Fruit fly (Drosophila melanogaster): ENCODE measurements around the gene Mcm10.
A peak's percentile ranks its signal among the peaks of the same experiment; 100 is the strongest.

The Mcm10 gene

dm6 chr2L:21158554-21158953 is 21.2 kb upstream of the Mcm10 start, which contains the start of the genes Coq3 and Pld3 (continued):
- TF ChIP-seq ems (GFP tag; optimal IDR thresholded peaks at IDR 0.05) (peak; percentile 71), sob (GFP tag; IDR thresholded peaks at IDR 0.05) (peak; percentile 83), CG3726 (GFP tag; IDR thresholded peaks at IDR 0.05) (0 out of 3 replicates have a peak, but pooled peaks have one; percentile 57), cato (GFP tag; optimal IDR thresholded peaks at IDR 0.05; ENCODE audit: borderline replicate concordance) (peak; percentile 8), CG12071 (GFP tag; optimal IDR thresholded peaks at IDR 0.05) (peak; percentile 64), Deaf1 (tag; optimal IDR thresholded peaks at IDR 0.05) (no peak), Ssrp (tag; optimal IDR thresholded peaks at IDR 0.05) (peak; percentile 73), PHDP (tag; optimal IDR thresholded peaks at IDR 0.05) (peak; percentile 86), Dref (GFP tag; IDR thresholded peaks at IDR 0.05) (no peak), gce (GFP tag; IDR thresholded peaks at IDR 0.05) (peak; percentile 67; the same call in 2 of the 3 replicates), ttk (GFP tag; IDR thresholded peaks at IDR 0.05) (peak; percentile 61; the same call in 1 of the 2 replicates), CG31388 (GFP tag; optimal IDR thresholded peaks at IDR 0.05) (peak; percentile 47), seq (GFP tag; IDR thresholded peaks at IDR 0.05) (peak; percentile 50; the same call in 1 of the 2 replicates), CG15269 (tag; optimal IDR thresholded peaks at IDR 0.05) (peak; percentile 84), Dad (GFP tag; optimal IDR thresholded peaks at IDR 0.05) (peak; percentile 15), CG16779 (GFP tag; IDR thresholded peaks at IDR 0.05) (peak; percentile 80), wdn (GFP tag; IDR thresholded peaks at IDR 0.05) (peak; percentile 50), CG14441 (GFP tag; IDR thresholded peaks at IDR 0.05) (peak; percentile 76), CG17912 (GFP tag; optimal IDR thresholded peaks at IDR 0.05) (peak; percentile 35), NC2α (GFP tag; optimal IDR thresholded peaks at IDR 0.05) (no peak), Camta (GFP tag; optimal IDR thresholded peaks at IDR 0.05) (peak; percentile 59), Lhr (GFP tag; optimal IDR thresholded peaks at IDR 0.05) (peak; percentile 36), Hr78 (GFP tag; optimal IDR thresholded peaks at IDR 0.05) (no peak), Dip3 (GFP tag; optimal IDR thresholded peaks at IDR 0.05) (peak; percentile 72), mam (GFP tag; optimal IDR thresholded peaks at IDR 0.05) (peak; percentile 83), Stat92E (GFP tag; optimal IDR thresholded peaks at IDR 0.05) (no peak), ssp (GFP tag; IDR thresholded peaks at IDR 0.05) (peak; percentile 48), Nf-YC (tag; optimal IDR thresholded peaks at IDR 0.05) (peak; percentile 66), CG12219 (GFP tag; optimal IDR thresholded peaks at IDR 0.05) (peak; percentile 56), HmgD (GFP tag; optimal IDR thresholded peaks at IDR 0.05) (no peak), Fer1 (GFP tag; optimal IDR thresholded peaks at IDR 0.05) (peak; percentile 90), grn (GFP tag; optimal IDR thresholded peaks at IDR 0.05) (no peak), Aef1 (GFP tag; IDR thresholded peaks at IDR 0.05) (peak; percentile 74), Sin3A (optimal IDR thresholded peaks at IDR 0.05) (no peak), CG10431 (GFP tag; optimal IDR thresholded peaks at IDR 0.05) (peak; percentile 6), CG17829 (tag; optimal IDR thresholded peaks at IDR 0.05) (peak; percentile 88), lilli (GFP tag; optimal IDR thresholded peaks at IDR 0.05) (peak; percentile 92), dpn (GFP tag; optimal IDR thresholded peaks at IDR 0.05) (peak; percentile 73 to 83), CG17802 (tag; optimal IDR thresholded peaks at IDR 0.05) (peak; percentile 31), zf30C (GFP tag; optimal IDR thresholded peaks at IDR 0.05) (no peak), CG12942 (GFP tag; optimal IDR thresholded peaks at IDR 0.05) (peak; percentile 69), ci (GFP tag; IDR thresholded peaks at IDR 0.05) (peak; percentile 87), CG14667 (GFP tag; IDR thresholded peaks at IDR 0.05) (peak; percentile 69), cas (GFP tag; IDR thresholded peaks at IDR 0.05) (no peak), dmrt11E (tag; optimal IDR thresholded peaks at IDR 0.05) (peak; percentile 68), CG9215 (GFP tag; IDR thresholded peaks at IDR 0.05) (peak; percentile 72), sima (GFP tag; optimal IDR thresholded peaks at IDR 0.05) (no peak), tna (GFP tag; IDR thresholded peaks at IDR 0.05; ENCODE audit: partially characterized antibody) (no peak), CG12744 (GFP tag; optimal IDR thresholded peaks at IDR 0.05) (peak; percentile 63), lov (optimal IDR thresholded peaks at IDR 0.05) (no peak), lov (GFP tag; IDR thresholded peaks at IDR 0.05) (peak; percentile 80; the same call in 1 of the 3 replicates), CG9727 (GFP tag; optimal IDR thresholded peaks at IDR 0.05) (peak; percentile 77)
